Fruit fly (Drosophila melanogaster): ENCODE data around the gene CG9389.

CG9389 gene

DNA sequence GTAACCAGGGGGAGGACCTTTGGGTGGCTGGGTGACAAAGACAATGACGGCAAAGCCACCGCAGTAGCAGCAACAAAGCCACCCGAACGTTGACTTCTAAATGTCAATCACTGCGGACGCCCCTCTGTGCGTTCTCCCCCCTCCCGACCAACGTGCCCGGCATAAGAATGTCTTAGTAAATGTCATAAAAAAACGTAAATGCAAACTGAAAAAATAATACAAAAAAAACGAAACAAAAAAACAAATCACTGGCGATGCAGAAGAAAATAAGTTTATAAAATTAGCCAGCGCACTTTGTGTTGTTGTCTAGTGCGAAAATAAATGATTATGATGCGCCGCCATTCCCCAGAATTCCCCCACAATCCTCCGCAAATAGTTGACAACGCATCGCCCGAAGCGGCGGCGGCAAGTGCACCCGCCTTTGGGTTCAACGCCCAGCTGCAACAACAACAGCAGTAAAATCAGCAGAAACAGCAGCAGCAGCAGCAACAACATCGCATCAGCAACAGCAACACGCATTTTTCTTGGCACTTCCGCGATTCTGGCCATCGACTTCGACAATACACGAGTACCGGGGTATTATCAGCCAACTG lies 33.3 kb downstream of the CG9389 start (continued):
- peak; percentile 6 for TF ChIP-seq CG6808 (GFP tag; optimal IDR thresholded peaks at IDR 0.05)

DNA sequence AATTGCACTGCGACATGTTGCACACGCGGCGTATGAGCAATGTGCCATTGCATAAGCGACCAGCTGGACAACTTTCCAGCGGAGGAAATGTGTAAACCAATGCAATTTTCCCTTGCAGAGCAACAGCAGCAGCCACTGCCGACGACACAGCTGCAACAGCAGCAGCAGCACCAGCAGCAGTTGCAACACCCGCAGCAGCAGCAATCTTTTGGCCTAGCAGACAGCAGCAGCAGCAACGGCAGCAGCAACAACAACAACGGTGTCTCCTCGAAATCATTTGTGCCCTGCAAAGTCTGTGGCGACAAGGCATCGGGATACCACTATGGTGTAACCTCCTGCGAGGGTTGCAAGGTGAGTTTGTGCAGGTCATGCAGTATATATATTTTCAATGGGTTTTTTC lies 39.6 kb downstream of the CG9389 start:
- TF ChIP-seq fkh (GFP tag; optimal IDR thresholded peaks at IDR 0.05) (no peak), Ets21C (GFP tag; optimal IDR thresholded peaks at IDR 0.05) (no peak), Hr38 (GFP tag; optimal IDR thresholded peaks at IDR 0.05) (no peak), CG11762 (GFP tag; optimal IDR thresholded peaks at IDR 0.05; ENCODE audit: insufficient read depth) (no peak), eg (GFP tag; IDR thresholded peaks at IDR 0.05) (no peak), CG8632 (GFP tag; optimal IDR thresholded peaks at IDR 0.05) (no peak)

DNA sequence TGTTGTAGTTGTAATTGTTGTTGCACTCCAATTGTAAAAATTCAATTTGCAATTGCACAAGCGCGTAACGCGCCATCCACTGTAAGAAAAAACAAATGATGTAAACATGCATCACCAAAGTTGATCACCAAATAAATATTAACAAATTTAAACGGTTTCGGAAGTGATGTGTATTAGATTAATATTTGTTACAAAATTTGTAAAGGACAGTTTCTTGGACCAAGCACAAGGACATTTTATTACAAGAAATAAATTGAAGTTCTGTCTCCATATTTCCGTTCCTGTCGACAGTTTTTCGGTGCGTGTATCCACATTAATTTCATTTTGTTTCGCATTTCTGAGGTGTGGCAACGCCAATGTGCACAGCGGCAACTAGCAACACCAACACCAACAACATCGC lies 40.6 kb downstream of the CG9389 start:
- peak; percentile 11 for TF ChIP-seq Sox14 (GFP tag; optimal IDR thresholded peaks at IDR 0.05)
- TF ChIP-seq Hr39 (GFP tag; optimal IDR thresholded peaks at IDR 0.05): no peak
- TF ChIP-seq vri (GFP tag; optimal IDR thresholded peaks at IDR 0.05): no peak
- no peak for TF ChIP-seq svp (GFP tag)
- no peak for TF ChIP-seq spab (GFP tag; optimal IDR thresholded peaks at IDR 0.05)
- no peak for TF ChIP-seq esn (GFP tag; optimal IDR thresholded peaks at IDR 0.05)
- peak; percentile 89 for TF ChIP-seq Eip78C (GFP tag)
- TF ChIP-seq Ets96B (tag; optimal IDR thresholded peaks at IDR 0.05): no peak
- no peak for TF ChIP-seq fkh (GFP tag; optimal IDR thresholded peaks at IDR 0.05)
- no peak for TF ChIP-seq Eip93F (GFP tag; optimal IDR thresholded peaks at IDR 0.05)
- TF ChIP-seq CG8119 (GFP tag; IDR thresholded peaks at IDR 0.05): peak; percentile 89
- TF ChIP-seq fd59A (GFP tag; optimal IDR thresholded peaks at IDR 0.05): no peak
- TF ChIP-seq CG4318 (GFP tag; optimal IDR thresholded peaks at IDR 0.05): peak; percentile 83
- peak; percentile 19 for TF ChIP-seq CG11762 (GFP tag; optimal IDR thresholded peaks at IDR 0.05; ENCODE audit: insufficient read depth)
- no peak for TF ChIP-seq CG8319 (GFP tag; optimal IDR thresholded peaks at IDR 0.05)
- no peak for TF ChIP-seq cyc (GFP tag; optimal IDR thresholded peaks at IDR 0.05)
- no peak for TF ChIP-seq CG7368 (GFP tag; optimal IDR thresholded peaks at IDR 0.05)
- peak; percentile 68 for TF ChIP-seq net (GFP tag; optimal IDR thresholded peaks at IDR 0.05)
- no peak for TF ChIP-seq CG11902 (GFP tag; optimal IDR thresholded peaks at IDR 0.05)
- TF ChIP-seq acj6 (GFP tag; optimal IDR thresholded peaks at IDR 0.05): no peak
- TF ChIP-seq OdsH (GFP tag; optimal IDR thresholded peaks at IDR 0.05): peak; percentile 52
- TF ChIP-seq eg (GFP tag; IDR thresholded peaks at IDR 0.05): peak; percentile 82
- no peak for TF ChIP-seq Ets21C (GFP tag; optimal IDR thresholded peaks at IDR 0.05)
- peak; percentile 12 for TF ChIP-seq CG16779 (tag; optimal IDR thresholded peaks at IDR 0.05)
- TF ChIP-seq CG15336 (GFP tag; IDR thresholded peaks at IDR 0.05): peak; percentile 89
- TF ChIP-seq fd85E (GFP tag; optimal IDR thresholded peaks at IDR 0.05): no peak
- no peak for TF ChIP-seq Eip75B (GFP tag; optimal IDR thresholded peaks at IDR 0.05)
- TF ChIP-seq CG31627 (GFP tag; optimal IDR thresholded peaks at IDR 0.05): no peak
- no peak for TF ChIP-seq ss (GFP tag; optimal IDR thresholded peaks at IDR 0.05)
- peak in 1 of 2 experiments; percentile 69 for TF ChIP-seq salr (GFP tag; optimal IDR thresholded peaks at IDR 0.05)
- TF ChIP-seq Hr38 (GFP tag; optimal IDR thresholded peaks at IDR 0.05): no peak
- TF ChIP-seq topi (GFP tag; optimal IDR thresholded peaks at IDR 0.05): no peak
- TF ChIP-seq CG11294 (GFP tag; IDR thresholded peaks at IDR 0.05): peak; percentile 29; the same call in 1 of the 2 replicates
- TF ChIP-seq Smox (GFP tag; optimal IDR thresholded peaks at IDR 0.05): no peak
- peak; percentile 29 for TF ChIP-seq CG3919 (GFP tag; optimal IDR thresholded peaks at IDR 0.05)
- TF ChIP-seq CG6276 (GFP tag; optimal IDR thresholded peaks at IDR 0.05): peak; percentile 88
- peak; percentile 60 for TF ChIP-seq CG6163 (GFP tag; IDR thresholded peaks at IDR 0.05)
- TF ChIP-seq CG6854 (GFP tag; optimal IDR thresholded peaks at IDR 0.05): no peak
- TF ChIP-seq dsx (GFP tag; optimal IDR thresholded peaks at IDR 0.05; ENCODE audit: poor library complexity, severe bottlenecking): no peak
- peak; percentile 62 for TF ChIP-seq Gug (GFP tag; IDR thresholded peaks at IDR 0.05)
- no peak for TF ChIP-seq CG10631 (GFP tag; optimal IDR thresholded peaks at IDR 0.05)
- TF ChIP-seq CG6808 (GFP tag; optimal IDR thresholded peaks at IDR 0.05): no peak
- peak; percentile 57 for TF ChIP-seq pdm3 (GFP tag; optimal IDR thresholded peaks at IDR 0.05)
- TF ChIP-seq CG32006 (GFP tag; optimal IDR thresholded peaks at IDR 0.05): peak; percentile 90
- no peak for TF ChIP-seq CG3032 (tag; optimal IDR thresholded peaks at IDR 0.05)
- no peak for TF ChIP-seq CG34406 (GFP tag; optimal IDR thresholded peaks at IDR 0.05)
